Worm (Caenorhabditis elegans) whole organism, L4/young adult: Measurements from ENCODE around the gene ttc-39B.

Source experiments
- W03F9.2 ChIP-seq: fragments of 150-350 bp; optimal IDR thresholded peaks from 2 replicates; lab custom pipeline; 2014; ENCODE audit warnings: missing biosample characterization, missing genetic modification characterization
- dao-5 ChIP-seq: sonication (generic microtip); optimal IDR thresholded peaks from 2 replicates; lab custom pipeline; 2016; ENCODE audit warnings: missing genotype, missing genetic modification characterization, moderate library complexity, missing compliant biosample characterization
- him-1 ChIP-seq: sonication (generic microtip); optimal IDR thresholded peaks from 2 replicates; lab custom pipeline; 2016; ENCODE audit warnings: missing genotype, missing genetic modification reagents, missing genetic modification characterization, missing compliant biosample characterization

Gene ttc-39B

ce11 chrII:6339511-6339910, 5.7 kb upstream of the ttc-39B start:
- TF ChIP-seq dao-5 (no peak), him-1 (no peak), W03F9.2 (tag; lab: Kevin White, UChicago) (no peak)

ce11 chrII:6335358-6335757, 1.6 kb upstream of the ttc-39B start, which contains the start of gene C32D5.14:
TSS of gene C32D5.14 (plus strand) at chrII:6335488.
- TF ChIP-seq him-1 = no peak
- no peak for TF ChIP-seq W03F9.2 (tag; lab: Kevin White, UChicago)
- no peak for TF ChIP-seq dao-5

DNA sequence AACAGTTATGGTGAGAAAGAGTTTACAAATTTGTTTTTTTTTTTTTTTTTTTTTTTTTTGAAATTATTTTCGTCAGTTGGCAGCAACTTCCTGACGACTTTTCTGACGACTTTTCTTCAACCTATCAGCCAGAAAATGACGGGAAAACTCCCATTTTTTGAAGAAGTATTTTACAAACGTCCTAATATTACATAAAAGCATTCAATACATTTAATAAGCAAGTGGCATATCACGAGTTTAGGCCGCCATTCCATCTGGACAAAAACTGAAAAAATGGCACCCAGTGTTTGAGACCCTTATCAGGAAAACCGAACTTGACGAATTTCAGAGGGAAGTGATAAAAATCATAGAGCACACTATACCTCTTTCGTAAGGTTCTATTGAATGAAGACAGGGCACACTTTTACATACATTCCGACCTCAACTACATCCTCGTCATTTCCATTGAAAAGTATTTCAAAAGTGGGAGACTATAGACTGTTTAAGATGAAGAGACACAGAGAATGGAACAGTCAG, 1.0 kb upstream of the ttc-39B start:
- no peak for TF ChIP-seq dao-5

DNA sequence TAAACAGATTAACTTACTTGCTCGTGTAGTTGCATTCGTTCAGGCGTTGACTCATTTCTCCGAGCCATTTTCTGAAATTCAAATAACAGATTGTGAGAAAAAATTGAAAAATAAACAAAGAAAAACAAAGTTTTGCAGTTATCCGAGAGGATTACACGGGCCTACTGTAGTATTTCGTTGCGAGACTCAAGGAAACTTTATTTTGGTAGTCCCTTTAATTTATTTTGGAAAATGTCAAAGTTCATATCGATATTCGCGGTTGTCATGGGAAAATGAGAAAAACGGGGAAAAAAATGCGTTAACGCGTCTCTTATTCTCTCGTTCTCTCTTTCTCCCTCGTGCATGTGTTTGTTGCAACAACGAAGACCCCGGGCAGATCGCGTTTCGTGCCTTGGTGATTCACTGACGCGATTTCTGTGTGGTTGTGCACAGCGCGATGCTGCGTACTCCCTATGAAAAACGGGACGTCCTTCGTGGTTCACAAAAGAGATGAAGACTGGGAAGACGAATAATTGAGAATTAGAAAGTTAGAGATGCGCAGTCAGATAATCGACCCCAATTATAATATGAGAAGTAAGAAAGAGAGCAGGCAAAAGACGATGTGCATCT, 2.5 kb downstream of the ttc-39B start, which contains the start of gene set-4:
Gene set-4 (minus strand): TSS at position 120 of the 609 bp plus-strand sequence.
- TF ChIP-seq him-1 (peak; percentile 78), dao-5 (no peak), W03F9.2 (tag; lab: Kevin White, UChicago) (peak; percentile 51)

- no peak for TF ChIP-seq dao-5
- no peak for TF ChIP-seq him-1
- no peak for TF ChIP-seq W03F9.2 (tag; lab: Kevin White, UChicago)
Measured at ce11 chrII:6328672-6329071, 5.1 kb downstream of the ttc-39B start.

- TF ChIP-seq him-1 (no peak), dao-5 (no peak), W03F9.2 (tag; lab: Kevin White, UChicago) (no peak)
Measured at ce11 chrII:6327317-6327716, 6.5 kb downstream of the ttc-39B start.

DNA sequence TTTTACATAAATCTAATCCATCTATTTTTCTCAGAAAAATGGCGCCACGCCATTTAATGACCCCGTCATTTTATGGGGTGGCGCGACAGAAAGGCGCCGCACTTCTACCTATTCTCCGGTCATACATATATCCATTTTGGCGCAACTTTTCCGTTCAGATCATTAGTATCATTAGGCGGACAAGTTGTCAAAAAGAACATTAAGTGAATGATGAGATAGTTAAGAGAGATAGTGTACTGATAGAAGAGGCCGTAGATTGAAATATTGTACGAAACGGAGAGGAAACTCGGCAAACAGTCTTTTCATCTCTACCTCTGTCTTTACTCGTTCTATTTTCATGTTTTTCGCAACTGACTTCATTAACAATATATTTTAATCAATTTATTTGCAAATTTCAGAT, 9.7 kb downstream of the ttc-39B start, which contains the start of gene sma-6:
Gene sma-6 (plus strand): TSS at position 399 of the 400 bp plus-strand sequence.
- TF ChIP-seq him-1 (no peak), W03F9.2 (tag; lab: Kevin White, UChicago) (no peak), dao-5 (no peak)

DNA sequence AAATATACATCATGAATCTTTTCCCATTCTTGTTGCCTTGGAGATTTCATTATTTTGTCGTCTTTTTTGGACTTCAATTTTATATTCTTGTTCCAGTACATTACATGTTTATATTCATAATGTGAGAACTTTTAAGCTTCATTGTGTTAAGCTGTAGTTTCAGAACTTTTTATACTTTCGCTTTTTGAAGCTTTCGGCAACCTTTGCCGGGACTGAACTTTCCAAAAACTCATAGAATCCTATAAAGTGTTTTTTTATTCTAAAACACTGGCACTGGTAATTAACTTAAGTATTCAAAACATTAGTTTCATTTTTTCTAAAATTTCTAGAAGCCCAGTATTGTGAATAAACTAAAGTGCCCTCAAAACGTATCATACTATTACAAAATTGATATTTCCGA, 10.8 kb downstream of the ttc-39B start, which contains the start of gene C32D5.4:
Gene C32D5.4 (minus strand): TSS at position 101 of the 400 bp plus-strand sequence.
- TF ChIP-seq dao-5 = no peak
- TF ChIP-seq W03F9.2 (tag; lab: Kevin White, UChicago) = no peak
- TF ChIP-seq him-1 = no peak

DNA sequence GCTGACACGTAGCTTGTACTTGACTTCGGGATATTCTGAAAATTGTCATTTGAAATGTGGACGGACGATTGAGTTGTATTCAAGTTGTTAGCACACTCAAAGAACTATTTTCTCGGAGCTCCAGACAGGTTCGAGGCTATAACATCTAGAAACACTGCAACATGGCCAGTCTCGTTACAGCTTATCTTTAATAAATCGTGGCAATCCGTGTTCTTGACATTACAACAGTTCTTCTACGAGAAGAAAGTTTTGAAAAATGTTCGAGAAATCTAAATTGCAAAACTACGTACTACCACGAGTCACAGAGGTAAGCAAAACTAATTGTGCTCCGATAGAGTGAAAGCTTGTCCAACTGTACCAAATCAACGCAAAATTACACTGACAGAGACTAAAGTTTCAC, 11.7 kb downstream of the ttc-39B start:
- TF ChIP-seq him-1 (no peak), W03F9.2 (tag; lab: Kevin White, UChicago) (no peak), dao-5 (no peak)

- TF ChIP-seq dao-5 = no peak
- peak; percentile 38 for TF ChIP-seq W03F9.2 (tag; lab: Kevin White, UChicago)
Measured at ce11 chrII:6320655-6321388, 13.0 kb downstream of the ttc-39B start, which contains the start of gene efr-3. TSS of gene efr-3 (minus strand) at chrII:6321159.

DNA sequence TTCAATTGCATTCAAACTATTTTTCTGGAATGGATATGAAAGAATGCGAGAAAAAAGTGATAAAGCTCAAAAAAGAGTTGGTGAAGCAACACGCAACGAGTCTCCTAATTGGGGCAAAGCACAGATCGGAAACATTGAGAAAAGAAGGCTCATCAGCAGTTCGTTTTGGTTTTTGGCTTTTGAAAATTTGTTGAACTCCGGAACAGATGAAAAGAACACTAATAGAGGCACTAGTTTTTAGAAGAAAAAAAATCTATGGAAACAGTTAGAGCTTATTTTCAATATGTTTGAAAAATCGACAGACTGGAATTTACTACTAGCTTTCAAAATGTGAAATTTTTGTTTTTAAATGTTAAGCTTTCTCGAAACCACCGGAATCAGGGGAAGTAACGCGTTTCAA, 21.9 kb downstream of the ttc-39B start:
- no peak for TF ChIP-seq W03F9.2 (tag; lab: Kevin White, UChicago)
- no peak for TF ChIP-seq dao-5
- TF ChIP-seq him-1 = no peak

DNA sequence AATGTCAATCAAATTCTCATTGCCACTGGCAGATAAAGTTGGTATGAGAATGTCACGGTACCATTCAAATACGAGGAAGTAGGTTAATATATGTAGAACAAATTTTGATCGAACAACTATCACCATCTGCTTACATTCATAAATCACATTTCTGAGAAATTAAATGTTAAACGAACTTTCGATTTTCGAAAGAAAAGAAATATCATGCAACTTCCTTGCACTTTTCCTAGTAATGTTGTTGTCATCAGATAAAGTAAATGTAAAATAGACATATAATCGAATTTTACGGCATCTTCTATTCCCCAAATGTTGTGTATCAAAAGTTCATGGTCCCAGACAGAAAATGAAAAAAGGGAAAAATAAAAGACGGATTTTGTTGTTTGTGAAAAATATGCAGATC, 22.3 kb downstream of the ttc-39B start:
- TF ChIP-seq him-1 (no peak), dao-5 (no peak), W03F9.2 (tag; lab: Kevin White, UChicago) (no peak)

ce11 chrII:6309198-6309597, 24.6 kb downstream of the ttc-39B start, which contains the start of gene glb-10:
TSS of gene glb-10 (minus strand) at chrII:6309298.
- no peak for TF ChIP-seq him-1
- TF ChIP-seq W03F9.2 (tag; lab: Kevin White, UChicago) = no peak
- TF ChIP-seq dao-5 = no peak

- TF ChIP-seq dao-5 (no peak), W03F9.2 (tag; lab: Kevin White, UChicago) (no peak), him-1 (no peak)
Measured at ce11 chrII:6306125-6306524, 27.7 kb downstream of the ttc-39B start, which contains the start of gene C29F5.8. TSS of gene C29F5.8 (plus strand) at chrII:6306425.

ce11 chrII:6303209-6303740, 30.5 kb downstream of the ttc-39B start, which contains the start of gene C29F5.1:
TSS of gene C29F5.1 (plus strand) at chrII:6303525.
- TF ChIP-seq dao-5 (no peak), W03F9.2 (tag; lab: Kevin White, UChicago) (no peak), him-1 (no peak)
